Fruit fly (Drosophila melanogaster) whole organism, embryonic: ENCODE measurements around the gene CG31431.
A peak's percentile ranks its signal among the peaks of the same experiment; 100 is the strongest.

Experiments
- ATbp ChIP-seq: fragments of 200-800 bp; sonication (Bioruptor generic); optimal IDR thresholded peaks from 2 replicates; lab custom pipeline; 2017; ENCODE audit warnings: missing biosample characterization, mild to moderate bottlenecking, missing genetic modification characterization, missing genetic modification reagents
- Asciz ChIP-seq: fragments of 200-800 bp; sonication (Bioruptor generic); optimal IDR thresholded peaks from 2 replicates; lab custom pipeline; 2017; ENCODE audit warnings: missing biosample characterization, mild to moderate bottlenecking, missing genetic modification characterization, missing genetic modification reagents
- Blimp-1 ChIP-seq: fragments of 200-800 bp; sonication (Bioruptor generic); optimal IDR thresholded peaks from 3 replicates; lab custom pipeline; 2018; ENCODE audit warnings: missing biosample characterization, missing genetic modification characterization, mild to moderate bottlenecking, moderate library complexity, missing genetic modification reagents
- CG10267 ChIP-seq: fragments of 200-800 bp; sonication (Bioruptor generic); optimal IDR thresholded peaks from 2 replicates; lab custom pipeline; 2018; ENCODE audit warnings: missing biosample characterization, mild to moderate bottlenecking, missing genetic modification characterization, moderate library complexity
- CG10431 ChIP-seq: fragments of 200-800 bp; sonication (Bioruptor generic); optimal IDR thresholded peaks from 3 replicates; lab custom pipeline; 2018; ENCODE audit warnings: missing biosample characterization, mild to moderate bottlenecking, missing genetic modification characterization
- CG12744 ChIP-seq: fragments of 200-800 bp; sonication (Bioruptor generic); optimal IDR thresholded peaks from 2 replicates; lab custom pipeline; 2016; ENCODE audit warnings: missing biosample characterization, missing genetic modification characterization
- CG16813 ChIP-seq: fragments of 200-800 bp; sonication (Bioruptor generic); IDR thresholded peaks from 3 replicates; pipeline ENCODE4 v1.3.6; 2022; ENCODE audit warnings: missing biosample characterization, missing genetic modification characterization; ENCODE audit not compliant: partially characterized antibody
- CG17568 ChIP-seq: fragments of 200-800 bp; sonication (Bioruptor generic); optimal IDR thresholded peaks from 2 replicates; lab custom pipeline; 2018; ENCODE audit warnings: missing biosample characterization, mild to moderate bottlenecking, missing genetic modification characterization, moderate library complexity
- CG30403 ChIP-seq: fragments of 200-800 bp; sonication (Bioruptor generic); optimal IDR thresholded peaks from 3 replicates; lab custom pipeline; 2016; ENCODE audit warnings: missing biosample characterization, missing genetic modification characterization
- CG3065 ChIP-seq: fragments of 200-800 bp; sonication (Bioruptor generic); optimal IDR thresholded peaks from 2 replicates; lab custom pipeline; 2016; ENCODE audit warnings: missing biosample characterization, missing genetic modification characterization
- CG31365 ChIP-seq: fragments of 200-800 bp; sonication (Bioruptor generic); optimal IDR thresholded peaks from 2 replicates; lab custom pipeline; 2018; ENCODE audit warnings: missing biosample characterization, mild to moderate bottlenecking, missing genetic modification characterization
- CG3163 ChIP-seq: fragments of 200-800 bp; sonication (Bioruptor generic); optimal IDR thresholded peaks from 3 replicates; lab custom pipeline; 2016; ENCODE audit warnings: missing biosample characterization, missing genetic modification characterization
- CG3407 ChIP-seq: fragments of 200-800 bp; sonication (Bioruptor generic); optimal IDR thresholded peaks from 2 replicates; lab custom pipeline; 2018; ENCODE audit warnings: missing biosample characterization, mild to moderate bottlenecking, missing genetic modification characterization
- CG4820 ChIP-seq: fragments of 200-800 bp; sonication (Bioruptor generic); optimal IDR thresholded peaks from 3 replicates; lab custom pipeline; 2016; ENCODE audit warnings: missing biosample characterization, missing genetic modification characterization
- CG5245 ChIP-seq: fragments of 200-800 bp; sonication (Bioruptor generic); optimal IDR thresholded peaks from 3 replicates; lab custom pipeline; 2016; ENCODE audit warnings: missing biosample characterization, missing genetic modification characterization
- CG6683 ChIP-seq: fragments of 200-800 bp; sonication (Bioruptor generic); optimal IDR thresholded peaks from 2 replicates; lab custom pipeline; 2017; ENCODE audit warnings: missing biosample characterization, mild to moderate bottlenecking, missing genetic modification characterization, missing genetic modification reagents
- CG6765 ChIP-seq: fragments of 200-800 bp; sonication (Bioruptor generic); optimal IDR thresholded peaks from 3 replicates; lab custom pipeline; 2017; ENCODE audit warnings: missing biosample characterization, mild to moderate bottlenecking, missing genetic modification characterization
- CG7357 ChIP-seq: fragments of 200-800 bp; sonication (Bioruptor generic); IDR thresholded peaks from 3 replicates; pipeline ENCODE4 v1.3.6; 2022; ENCODE audit warnings: missing biosample characterization, missing genetic modification characterization
- CG8924 ChIP-seq: fragments of 200-800 bp; optimal IDR thresholded peaks from 3 replicates; lab custom pipeline; 2019; ENCODE audit warnings: missing biosample characterization, mild to moderate bottlenecking, missing genetic modification characterization, moderate library complexity
- CG8944 ChIP-seq: fragments of 200-800 bp; sonication (Bioruptor generic); optimal IDR thresholded peaks from 3 replicates; lab custom pipeline; 2016; ENCODE audit warnings: missing biosample characterization, missing genetic modification characterization
- CTCF ChIP-seq: fragments of 200-800 bp; sonication (Bioruptor generic); optimal IDR thresholded peaks from 2 replicates; lab custom pipeline; 2017; ENCODE audit warnings: missing biosample characterization, mild to moderate bottlenecking, missing genetic modification characterization, moderate library complexity
- E2f1 ChIP-seq: fragments of 200-800 bp; sonication (Bioruptor generic); IDR thresholded peaks from 2 replicates; pipeline ENCODE4 v1.3.6; 2022; ENCODE audit warnings: missing biosample characterization, missing genetic modification characterization
- Fer1 ChIP-seq: fragments of 200-800 bp; sonication (Bioruptor generic); optimal IDR thresholded peaks from 2 replicates; lab custom pipeline; 2017; ENCODE audit warnings: missing biosample characterization, mild to moderate bottlenecking, missing genetic modification characterization
- Oli ChIP-seq: fragments of 200-800 bp; sonication (Bioruptor generic); optimal IDR thresholded peaks from 2 replicates; lab custom pipeline; 2018; ENCODE audit warnings: missing biosample characterization, mild to moderate bottlenecking, missing genetic modification characterization, moderate library complexity
- Opbp ChIP-seq: fragments of 200-800 bp; sonication (Bioruptor generic); IDR thresholded peaks from 3 replicates; pipeline ENCODE4 v1.3.6; 2022; ENCODE audit warnings: missing biosample characterization, missing genetic modification characterization; ENCODE audit not compliant: partially characterized antibody
- Rfx ChIP-seq: fragments of 200-800 bp; sonication (Bioruptor generic); IDR thresholded peaks from 2 replicates; pipeline ENCODE4 v1.3.6; 2022; ENCODE audit warnings: missing biosample characterization, missing genetic modification characterization
- Sry-β ChIP-seq: fragments of 200-800 bp; sonication (Bioruptor generic); optimal IDR thresholded peaks from 2 replicates; lab custom pipeline; 2018; ENCODE audit warnings: missing biosample characterization, mild to moderate bottlenecking, missing genetic modification characterization, moderate library complexity
- Vsx1 ChIP-seq: fragments of 200-800 bp; sonication (Bioruptor generic); optimal IDR thresholded peaks from 2 replicates; lab custom pipeline; 2017; ENCODE audit warnings: missing biosample characterization, mild to moderate bottlenecking, missing genetic modification characterization, missing genetic modification reagents
- abd-A ChIP-seq: fragments of 200-800 bp; sonication (Bioruptor generic); optimal IDR thresholded peaks from 3 replicates; lab custom pipeline; 2019; ENCODE audit warnings: missing biosample characterization, mild to moderate bottlenecking, missing genetic modification characterization, moderate library complexity
- bcd ChIP-seq: fragments of 200-800 bp; sonication (Bioruptor generic); optimal IDR thresholded peaks from 2 replicates; lab custom pipeline; 2017; ENCODE audit warnings: missing biosample characterization, mild to moderate bottlenecking, missing genetic modification characterization
- bigmax ChIP-seq: fragments of 200-800 bp; sonication (Bioruptor generic); optimal IDR thresholded peaks from 2 replicates; lab custom pipeline; 2018; ENCODE audit warnings: missing biosample characterization, mild to moderate bottlenecking, missing genetic modification characterization
- br ChIP-seq: fragments of >200 bp; optimal IDR thresholded peaks from 2 replicates; lab custom pipeline; 2017
- btn ChIP-seq: fragments of 200-800 bp; sonication (Bioruptor generic); optimal IDR thresholded peaks from 2 replicates; lab custom pipeline; 2016; ENCODE audit warnings: missing biosample characterization, missing genetic modification characterization
- ci ChIP-seq: fragments of 200-800 bp; sonication (Bioruptor generic); IDR thresholded peaks from 3 replicates; pipeline ENCODE4 v1.3.6; 2022; ENCODE audit warnings: missing biosample characterization, missing genetic modification characterization
- corto ChIP-seq: fragments of 200-800 bp; sonication (Bioruptor generic); optimal IDR thresholded peaks from 2 replicates; lab custom pipeline; 2016; ENCODE audit warnings: missing biosample characterization, mild to moderate bottlenecking, missing genetic modification characterization, moderate library complexity
- crol ChIP-seq: fragments of 200-800 bp; sonication (Bioruptor generic); IDR thresholded peaks from 2 replicates; pipeline ENCODE4 v1.3.6; 2022; ENCODE audit warnings: missing biosample characterization, missing genetic modification characterization
- cwo ChIP-seq: fragments of 200-800 bp; sonication (Bioruptor generic); optimal IDR thresholded peaks from 3 replicates; lab custom pipeline; 2017; ENCODE audit warnings: missing biosample characterization, missing genetic modification characterization, mild to moderate bottlenecking, moderate library complexity, missing genetic modification reagents
- dmrt11E ChIP-seq: fragments of 200-800 bp; sonication (Bioruptor generic); optimal IDR thresholded peaks from 3 replicates; lab custom pipeline; 2018; ENCODE audit warnings: missing biosample characterization, mild to moderate bottlenecking, missing genetic modification characterization, moderate library complexity
- eve ChIP-seq, 2 experiments: fragments of >200 bp; optimal IDR thresholded peaks; 2 replicates each; lab custom pipeline; 2017; ENCODE audit warnings: missing biosample characterization in 2 of 2, missing genetic modification characterization in 2 of 2
- fd64A ChIP-seq: fragments of 200-800 bp; sonication (Bioruptor generic); optimal IDR thresholded peaks from 3 replicates; lab custom pipeline; 2018; ENCODE audit warnings: missing biosample characterization, mild to moderate bottlenecking, missing genetic modification characterization
- jigr1 ChIP-seq: fragments of 200-800 bp; sonication (Bioruptor generic); IDR thresholded peaks from 3 replicates; pipeline ENCODE4 v1.3.6; 2022; ENCODE audit warnings: missing biosample characterization, missing genetic modification characterization
- jumu ChIP-seq: fragments of 200-800 bp; sonication (Bioruptor generic); optimal IDR thresholded peaks from 3 replicates; lab custom pipeline; 2016; ENCODE audit warnings: missing biosample characterization, missing genetic modification characterization
- lmd ChIP-seq: fragments of 200-800 bp; sonication (Bioruptor generic); IDR thresholded peaks from 2 replicates; pipeline ENCODE4 v1.3.6; 2022; ENCODE audit warnings: missing biosample characterization, missing genetic modification characterization
- lov ChIP-seq, 2 experiments: fragments of 200-800 bp in 1 of 2; fragments of >200 bp in 1 of 2; sonication (Bioruptor generic) in 1 of 2; IDR thresholded peaks in 1 of 2; optimal IDR thresholded peaks in 1 of 2; 2 replicates in 1 of 2; 3 replicates in 1 of 2; pipeline versions ENCODE4 v1.3.6 to Lab custom; 2017 to 2022; ENCODE audit warnings: missing biosample characterization in 1 of 2, missing genetic modification characterization in 1 of 2
- phol ChIP-seq: fragments of 200-800 bp; sonication (Bioruptor generic); optimal IDR thresholded peaks from 3 replicates; lab custom pipeline; 2018; ENCODE audit warnings: missing biosample characterization, mild to moderate bottlenecking, missing genetic modification characterization, moderate library complexity
- pum ChIP-seq: fragments of 200-800 bp; sonication (Bioruptor generic); optimal IDR thresholded peaks from 2 replicates; lab custom pipeline; 2016; ENCODE audit warnings: missing biosample characterization, missing genetic modification characterization
- slp2 ChIP-seq: fragments of 200-800 bp; sonication (Bioruptor generic); optimal IDR thresholded peaks from 2 replicates; lab custom pipeline; 2016; ENCODE audit warnings: missing biosample characterization, missing genetic modification characterization
- ssp ChIP-seq: fragments of 200-800 bp; sonication (Bioruptor generic); IDR thresholded peaks from 2 replicates; pipeline ENCODE4 v1.3.6; 2022; ENCODE audit warnings: missing biosample characterization, missing genetic modification characterization
- tx ChIP-seq: fragments of 200-800 bp; sonication (Bioruptor generic); optimal IDR thresholded peaks from 2 replicates; lab custom pipeline; 2016; ENCODE audit warnings: missing biosample characterization, missing genetic modification characterization
- unpg ChIP-seq: fragments of 200-800 bp; sonication (Bioruptor generic); optimal IDR thresholded peaks from 3 replicates; lab custom pipeline; 2018; ENCODE audit warnings: missing biosample characterization, mild to moderate bottlenecking, missing genetic modification characterization, moderate library complexity
- vvl ChIP-seq: fragments of 200-800 bp; sonication (Bioruptor generic); IDR thresholded peaks from 2 replicates; pipeline ENCODE4 v1.3.6; 2022; ENCODE audit warnings: missing biosample characterization, missing genetic modification characterization

The CG31431 gene

DNA sequence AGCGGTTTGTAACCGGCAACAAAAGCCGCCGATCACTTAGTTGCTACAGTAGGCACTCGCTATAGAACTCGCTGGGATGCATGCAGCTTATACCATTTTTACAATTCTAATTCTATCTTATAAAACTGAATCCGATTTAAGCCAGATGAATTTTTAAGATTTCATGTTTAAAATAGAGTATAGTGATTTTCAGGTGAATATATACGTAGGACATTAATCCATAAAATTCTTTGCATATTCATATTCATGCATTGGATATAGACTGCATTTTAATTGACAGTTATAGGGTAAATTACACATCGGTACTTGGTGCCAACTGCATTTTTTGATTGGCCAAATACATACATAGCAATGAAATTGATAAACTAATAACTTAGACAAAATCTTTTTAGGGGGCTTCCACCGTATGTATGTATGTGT is 17.1 kb downstream of the CG31431 start (continued):
- TF ChIP-seq CG3065 (GFP tag; lab: Kevin White, UChicago) (no peak), CG4820 (GFP tag; lab: Kevin White, UChicago) (peak; percentile 44), CG31365 (tag; lab: Kevin White, UChicago) (no peak), CG12744 (GFP tag; lab: Kevin White, UChicago) (no peak), CG16813 (no peak), CG10267 (no peak), ssp (GFP tag; lab: Robert Waterston, UW) (peak; percentile 34; the same call in 1 of the 2 replicates), CG6765 (GFP tag; lab: Kevin White, UChicago) (no peak), btn (GFP tag; lab: Kevin White, UChicago) (no peak), cwo (GFP tag; lab: Kevin White, UChicago) (no peak), CG10431 (no peak), br (lab: Kevin White, UChicago) (no peak), bigmax (GFP tag; lab: Kevin White, UChicago) (no peak), jigr1 (GFP tag; lab: Robert Waterston, UW) (no peak), dmrt11E (tag; lab: Kevin White, UChicago) (peak; percentile 7), CG3407 (GFP tag; lab: Kevin White, UChicago) (no peak), Opbp (GFP tag; lab: Robert Waterston, UW) (no peak), Sry-β (GFP tag; lab: Kevin White, UChicago) (no peak), slp2 (GFP tag; lab: Kevin White, UChicago) (no peak), lov (optimal IDR thresholded peaks at IDR 0.05; lab: Kevin White, UChicago) (no peak), lov (GFP tag; IDR thresholded peaks at IDR 0.05; lab: Robert Waterston, UW) (no peak), Asciz (GFP tag; lab: Kevin White, UChicago) (peak; percentile 40), CG17568 (GFP tag; lab: Kevin White, UChicago) (no peak), CG3163 (GFP tag; lab: Kevin White, UChicago) (no peak), CG6683 (GFP tag; lab: Kevin White, UChicago) (no peak), CG7357 (GFP tag; lab: Robert Waterston, UW) (peak; percentile 45; the same call in 1 of the 3 replicates), pum (peak; percentile 11), tx (GFP tag; lab: Kevin White, UChicago) (no peak), bcd (peak; percentile 32), E2f1 (GFP tag; lab: Robert Waterston, UW) (peak; percentile 57), corto (GFP tag; lab: Kevin White, UChicago) (no peak), abd-A (tag; lab: Kevin White, UChicago) (no peak), ci (no peak), Blimp-1 (GFP tag; lab: Kevin White, UChicago) (peak; percentile 39), CG5245 (peak; percentile 33), CG30403 (GFP tag; lab: Kevin White, UChicago) (peak; percentile 60), CG8944 (GFP tag; lab: Kevin White, UChicago) (peak; percentile 49), vvl (GFP tag; lab: Robert Waterston, UW) (peak; percentile 77), Rfx (GFP tag; lab: Robert Waterston, UW) (peak; percentile 45; the same call in 1 of the 2 replicates), ATbp (GFP tag; lab: Kevin White, UChicago) (peak; percentile 14), CTCF (no peak), phol (tag; lab: Kevin White, UChicago) (peak; percentile 51), CG8924 (tag; lab: Kevin White, UChicago) (peak; percentile 6), Vsx1 (GFP tag; lab: Kevin White, UChicago) (no peak), crol (GFP tag; lab: Robert Waterston, UW) (no peak), eve (GFP tag; optimal IDR thresholded peaks at IDR 0.05; lab: Kevin White, UChicago) (no peak), fd64A (GFP tag; lab: Kevin White, UChicago) (no peak), lmd (GFP tag; lab: Robert Waterston, UW) (peak; percentile 72), unpg (GFP tag; lab: Kevin White, UChicago) (no peak), Fer1 (GFP tag; lab: Kevin White, UChicago) (no peak), jumu (GFP tag; lab: Kevin White, UChicago) (no peak), Oli (tag; lab: Kevin White, UChicago) (peak; percentile 28)
